Worm (Caenorhabditis elegans): Measurements from ENCODE around the gene spcs-2.

ce11 chrIII:12848981-12849589 lies 25.7 kb upstream of the spcs-2 start:
- TF ChIP-seq flt-1 (GFP tag; IDR thresholded peaks at IDR 0.05) = no peak
- TF ChIP-seq cog-1 (tag; optimal IDR thresholded peaks at IDR 0.05) = no peak
